Worm (Caenorhabditis elegans): ENCODE measurements around the gene hlh-4.

DNA sequence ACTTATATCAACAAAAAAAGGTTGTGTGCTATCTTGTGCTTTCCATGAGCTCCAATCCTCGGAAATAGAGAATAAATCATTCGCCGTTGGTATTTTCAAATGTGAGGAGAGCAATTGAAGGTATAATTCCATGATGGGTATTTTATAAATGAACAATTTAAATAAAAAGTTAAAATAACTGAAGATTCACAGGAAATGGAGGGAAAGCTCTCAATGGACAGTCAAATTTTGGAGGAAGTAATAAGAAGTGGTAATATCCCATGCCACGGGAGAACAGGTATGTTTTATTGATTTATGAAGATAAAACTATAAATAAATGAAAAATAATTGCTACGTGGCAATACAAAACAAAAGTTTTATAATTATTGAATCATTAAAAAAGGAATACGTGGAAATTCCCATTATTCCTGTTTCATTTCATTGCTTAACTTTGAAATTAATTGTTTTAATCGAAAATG is 44.3 kb upstream of the hlh-4 start:
- TF ChIP-seq him-1 (tag; optimal IDR thresholded peaks at IDR 0.05), result no peak
- no peak for TF ChIP-seq W03F9.2 (tag; optimal IDR thresholded peaks at IDR 0.05)
- no peak for TF ChIP-seq dao-5 (tag; optimal IDR thresholded peaks at IDR 0.05)
